Fruit fly (Drosophila melanogaster): Measurements from ENCODE around the gene CG17224.

Gene CG17224

dm6 chr2L:3058772-3059623 is 40.9 kb upstream of the CG17224 start (continued):
- no peak for TF ChIP-seq OdsH (GFP tag; optimal IDR thresholded peaks at IDR 0.05)
- TF ChIP-seq Hr4 (GFP tag; optimal IDR thresholded peaks at IDR 0.05): peak; percentile 56
- no peak for TF ChIP-seq dsx (GFP tag; optimal IDR thresholded peaks at IDR 0.05; ENCODE audit: poor library complexity, severe bottlenecking)
- TF ChIP-seq CG6854 (GFP tag; optimal IDR thresholded peaks at IDR 0.05): no peak
- peak; percentile 3 for TF ChIP-seq cyc (GFP tag; optimal IDR thresholded peaks at IDR 0.05)
- no peak for TF ChIP-seq Lpt (GFP tag; optimal IDR thresholded peaks at IDR 0.05)
- no peak for TF ChIP-seq lz (GFP tag; optimal IDR thresholded peaks at IDR 0.05)
- TF ChIP-seq CG6276 (GFP tag; optimal IDR thresholded peaks at IDR 0.05): no peak
- TF ChIP-seq Hr39 (GFP tag; optimal IDR thresholded peaks at IDR 0.05): peak; percentile 9
- TF ChIP-seq CG3919 (GFP tag; optimal IDR thresholded peaks at IDR 0.05): peak; percentile 12
- TF ChIP-seq Eip75B (GFP tag; optimal IDR thresholded peaks at IDR 0.05): no peak
- no peak for TF ChIP-seq Ets21C (GFP tag; optimal IDR thresholded peaks at IDR 0.05)
- TF ChIP-seq CG31627 (GFP tag; optimal IDR thresholded peaks at IDR 0.05): peak; percentile 16
- no peak for TF ChIP-seq dac (GFP tag; optimal IDR thresholded peaks at IDR 0.05)
- no peak for TF ChIP-seq Eip93F (GFP tag; optimal IDR thresholded peaks at IDR 0.05)
- TF ChIP-seq CG10631 (GFP tag; optimal IDR thresholded peaks at IDR 0.05): peak; percentile 9
- TF ChIP-seq salr (GFP tag; optimal IDR thresholded peaks at IDR 0.05): peak in 1 of 2 experiments; percentile 5
- TF ChIP-seq CG4318 (GFP tag; optimal IDR thresholded peaks at IDR 0.05): no peak
- TF ChIP-seq CG1621 (tag; optimal IDR thresholded peaks at IDR 0.05): no peak
- TF ChIP-seq acj6 (GFP tag; optimal IDR thresholded peaks at IDR 0.05): no peak

dm6 chr2L:3057951-3058771 is 40.1 kb upstream of the CG17224 start:
- TF ChIP-seq Eip78C (GFP tag) (peak; percentile 52), CG8119 (GFP tag; IDR thresholded peaks at IDR 0.05) (no peak), lz (GFP tag; optimal IDR thresholded peaks at IDR 0.05) (no peak), svp (GFP tag) (peak; percentile 94), CG6792 (GFP tag; optimal IDR thresholded peaks at IDR 0.05) (peak; percentile 12), CG32006 (GFP tag; optimal IDR thresholded peaks at IDR 0.05) (no peak), CG16779 (tag; optimal IDR thresholded peaks at IDR 0.05) (no peak), Ets21C (GFP tag; optimal IDR thresholded peaks at IDR 0.05) (no peak), fkh (GFP tag; optimal IDR thresholded peaks at IDR 0.05) (peak; percentile 82), vri (GFP tag; optimal IDR thresholded peaks at IDR 0.05) (peak; percentile 56), CG6163 (GFP tag; IDR thresholded peaks at IDR 0.05) (no peak)

dm6 chr2L:3056448-3056790 is 38.3 kb upstream of the CG17224 start, which contains the start of gene FASN1:
TSS of gene FASN1 (plus strand) at chr2L:3056598.
- TF ChIP-seq Gug (GFP tag; IDR thresholded peaks at IDR 0.05) (no peak), CG3919 (GFP tag; optimal IDR thresholded peaks at IDR 0.05) (peak; percentile 12), ss (GFP tag; optimal IDR thresholded peaks at IDR 0.05) (peak in 1 of 2 experiments; percentile 28), acj6 (GFP tag; optimal IDR thresholded peaks at IDR 0.05) (no peak), CG6792 (GFP tag; optimal IDR thresholded peaks at IDR 0.05) (no peak), CG6163 (GFP tag; IDR thresholded peaks at IDR 0.05) (peak; percentile 28; the same call in 1 of the 3 replicates), eg (GFP tag; IDR thresholded peaks at IDR 0.05) (peak; percentile 42; the same call in 1 of the 3 replicates), CG1621 (tag; optimal IDR thresholded peaks at IDR 0.05) (no peak), pdm3 (GFP tag; optimal IDR thresholded peaks at IDR 0.05) (no peak), CG6854 (GFP tag; optimal IDR thresholded peaks at IDR 0.05) (peak; percentile 15), CG15336 (GFP tag; IDR thresholded peaks at IDR 0.05) (0 out of 2 replicates have a peak, but pooled peaks have one; percentile 20)

All from whole organism, prepupa.